Worm (Caenorhabditis elegans) whole organism, young adult: ENCODE results near the gene W09G12.6.

Experiments used
- ama-1 ChIP-seq, 3 experiments: fragments of 150-350 bp in 1 of 3; sonication (generic microtip) in 2 of 3; optimal IDR thresholded peaks; 2 replicates each; lab custom pipeline; 2014 to 2018; ENCODE audit warnings: missing biosample characterization in 2 of 3, missing genetic modification characterization in 2 of 3, missing genetic modification reagents in 2 of 3
- bed-1 ChIP-seq: fragments of 200-800 bp; sonication (Bioruptor generic); IDR thresholded peaks from 2 replicates; pipeline ENCODE4 v1.3.6; 2022; ENCODE audit warnings: missing genetic modification reagents, missing genetic modification characterization, missing compliant biosample characterization
- dpl-1 ChIP-seq: fragments of 150-350 bp; optimal IDR thresholded peaks from 2 replicates; lab custom pipeline; 2014; ENCODE audit warnings: missing biosample characterization, missing genetic modification reagents, missing genetic modification characterization
- hsf-1 ChIP-seq: fragments of 200-800 bp; sonication (Bioruptor generic); IDR thresholded peaks from 2 replicates; pipeline ENCODE4 v1.3.6; 2022; ENCODE audit warnings: missing genetic modification reagents, missing genetic modification characterization, missing compliant biosample characterization
- mel-28 ChIP-seq: sonication (generic microtip); optimal IDR thresholded peaks from 2 replicates; lab custom pipeline; 2016; ENCODE audit warnings: borderline replicate concordance, mild to moderate bottlenecking, missing genetic modification characterization, missing compliant biosample characterization
- nhr-27 ChIP-seq: fragments of 200-800 bp; sonication (Bioruptor generic); optimal IDR thresholded peaks from 2 replicates; lab custom pipeline; 2018; ENCODE audit warnings: mild to moderate bottlenecking, missing genetic modification characterization, moderate library complexity, missing compliant biosample characterization
- snpc-4 ChIP-seq, 5 experiments: fragments of 150-350 bp in 1 of 5; sonication (generic microtip) in 4 of 5; optimal IDR thresholded peaks; 2 replicates each; lab custom pipeline; 2014 to 2018; ENCODE audit warnings: missing genetic modification characterization in 5 of 5, missing biosample characterization in 3 of 5, antibody characterized with exemption in 2 of 5, mild to moderate bottlenecking in 2 of 5, missing compliant biosample characterization in 2 of 5, missing genotype in 2 of 5, moderate library complexity in 2 of 5, missing genetic modification reagents in 1 of 5
- unc-62 ChIP-seq: fragments of 150-350 bp; optimal IDR thresholded peaks from 2 replicates; lab custom pipeline; 2014; ENCODE audit warnings: missing biosample characterization, missing genetic modification reagents, missing genetic modification characterization

- TF ChIP-seq dpl-1, result no peak
- no peak for TF ChIP-seq ama-1 (optimal IDR thresholded peaks at IDR 0.05; lab: Kevin White, UChicago)
- no peak for TF ChIP-seq ama-1 (GFP tag; optimal IDR thresholded peaks at IDR 0.05; lab: Kevin White, UChicago)
- no peak for TF ChIP-seq nhr-27 (tag; lab: Kevin White, UChicago)
- TF ChIP-seq snpc-4 (GFP tag; optimal IDR thresholded peaks at IDR 0.05; lab: Kevin White, UChicago), result no peak
- TF ChIP-seq snpc-4 (tag; optimal IDR thresholded peaks at IDR 0.05; lab: Kevin White, UChicago), result no peak
- no peak for TF ChIP-seq unc-62 (GFP tag; lab: Kevin White, UChicago)
- TF ChIP-seq hsf-1 (GFP tag; lab: Robert Waterston, UW), result no peak
- TF ChIP-seq mel-28 (tag; lab: Kevin White, UChicago), result no peak
- no peak for TF ChIP-seq bed-1 (GFP tag; lab: Robert Waterston, UW)
Measured at ce11 chrIV:1199501-1199900, 32.2 kb upstream of the W09G12.6 start.
